Fruit fly (Drosophila melanogaster) whole organism, wandering third instar larva: ENCODE data around the gene brn.

Source experiments
- Dif ChIP-seq: fragments of 200-275, 200-300 bp; sonication (Bioruptor generic); optimal IDR thresholded peaks from 2 replicates; lab custom pipeline; 2018; ENCODE audit warnings: missing biosample characterization, missing genetic modification characterization; ENCODE audit not compliant: partially characterized antibody
- GATAd ChIP-seq: sonication (Bioruptor generic); optimal IDR thresholded peaks from 2 replicates; lab custom pipeline; 2016; ENCODE audit warnings: missing biosample characterization, missing genetic modification characterization
- Hr78 ChIP-seq: fragments of >200 bp; optimal IDR thresholded peaks from 2 replicates; lab custom pipeline; 2017; ENCODE audit warnings: missing biosample characterization, missing genetic modification characterization
- brk ChIP-seq: fragments of 200-800 bp; sonication (Bioruptor generic); optimal IDR thresholded peaks from 2 replicates; lab custom pipeline; 2016; ENCODE audit warnings: missing biosample characterization, mild to moderate bottlenecking, missing genetic modification characterization
- lola ChIP-seq: fragments of >200 bp; optimal IDR thresholded peaks from 2 replicates; lab custom pipeline; 2017; ENCODE audit warnings: missing biosample characterization, missing genetic modification characterization
- pan ChIP-seq: fragments of >200 bp; optimal IDR thresholded peaks from 2 replicates; lab custom pipeline; 2017
- sage ChIP-seq: fragments of 200-800 bp; sonication (Bioruptor generic); optimal IDR thresholded peaks from 2 replicates; lab custom pipeline; 2016; ENCODE audit warnings: missing biosample characterization, mild to moderate bottlenecking, missing genetic modification characterization
- sv ChIP-seq: fragments of 200-800 bp; sonication (Bioruptor generic); optimal IDR thresholded peaks from 3 replicates; lab custom pipeline; 2016; ENCODE audit warnings: missing biosample characterization, missing genetic modification characterization
- tai ChIP-seq: sonication (Bioruptor generic); optimal IDR thresholded peaks from 2 replicates; lab custom pipeline; 2016; ENCODE audit warnings: missing biosample characterization, missing genetic modification characterization

dm6 chrX:4089012-4089649 lies 15.0 kb upstream of the brn start:
- TF ChIP-seq lola (GFP tag; lab: Kevin White, UChicago): no peak
- TF ChIP-seq brk (GFP tag; lab: Kevin White, UChicago): no peak
- no peak for TF ChIP-seq sage (GFP tag; lab: Kevin White, UChicago)
- TF ChIP-seq Dif (GFP tag; lab: Kevin White, UChicago): no peak
- no peak for TF ChIP-seq GATAd (GFP tag; lab: Kevin White, UChicago)
- no peak for TF ChIP-seq tai
- no peak for TF ChIP-seq sv (GFP tag; lab: Kevin White, UChicago)
- TF ChIP-seq pan (lab: Kevin White, UChicago): no peak
- TF ChIP-seq Hr78 (GFP tag; lab: Kevin White, UChicago): no peak
